Fruit fly (Drosophila melanogaster): ENCODE data around the gene vig2.

- no peak for TF ChIP-seq OdsH (GFP tag; optimal IDR thresholded peaks at IDR 0.05)
- TF ChIP-seq br (GFP tag; optimal IDR thresholded peaks at IDR 0.05) = no peak
- no peak for TF ChIP-seq usp (GFP tag; optimal IDR thresholded peaks at IDR 0.05)
- no peak for TF ChIP-seq CG32264 (GFP tag; optimal IDR thresholded peaks at IDR 0.05)
- no peak for TF ChIP-seq Abd-B (GFP tag; optimal IDR thresholded peaks at IDR 0.05)
- TF ChIP-seq N (GFP tag; optimal IDR thresholded peaks at IDR 0.05) = no peak
- TF ChIP-seq lola (GFP tag; optimal IDR thresholded peaks at IDR 0.05) = no peak
- TF ChIP-seq psq (GFP tag; optimal IDR thresholded peaks at IDR 0.05) = no peak
- TF ChIP-seq pan (optimal IDR thresholded peaks at IDR 0.05) = no peak
Observed at dm6 chr3R:25152342-25152741, 29.2 kb downstream of the vig2 start.
